Worm (Caenorhabditis elegans) whole organism, L2 larva: Measurements from ENCODE around the gene Y6E2A.10.

Source experiments
- C34F6.9 ChIP-seq: fragments of 150-350 bp; optimal IDR thresholded peaks from 2 replicates; lab custom pipeline; 2014; ENCODE audit warnings: missing biosample characterization, missing genetic modification characterization
- F13H6.1 ChIP-seq: sonication (generic microtip); optimal IDR thresholded peaks from 2 replicates; lab custom pipeline; 2016; ENCODE audit warnings: missing genetic modification characterization, missing compliant biosample characterization
- R02D3.7 ChIP-seq: fragments of 150-350 bp; optimal IDR thresholded peaks from 2 replicates; lab custom pipeline; 2014; ENCODE audit warnings: missing biosample characterization, missing genetic modification characterization
- Y55F3AM.14 ChIP-seq: fragments of 200-800 bp; sonication (Bioruptor generic); optimal IDR thresholded peaks from 2 replicates; lab custom pipeline; 2018; ENCODE audit warnings: mild to moderate bottlenecking, missing genetic modification characterization, missing compliant biosample characterization
- ZK546.5 ChIP-seq: sonication (generic microtip); optimal IDR thresholded peaks from 2 replicates; lab custom pipeline; 2017; ENCODE audit warnings: missing biosample characterization, missing genetic modification characterization
- alr-1 ChIP-seq: fragments of 150-350 bp; optimal IDR thresholded peaks from 2 replicates; lab custom pipeline; 2014; ENCODE audit warnings: missing biosample characterization, missing genetic modification characterization
- aly-2 ChIP-seq: fragments of 150-350 bp; optimal IDR thresholded peaks from 2 replicates; lab custom pipeline; 2014; ENCODE audit warnings: missing biosample characterization, missing genetic modification characterization
- blmp-1 ChIP-seq: sonication (generic microtip); optimal IDR thresholded peaks from 2 replicates; lab custom pipeline; 2017; ENCODE audit warnings: missing genetic modification characterization, mild to moderate bottlenecking, missing compliant biosample characterization, antibody characterized with exemption, moderate library complexity; ENCODE audit not compliant: insufficient read depth
- ceh-16 ChIP-seq: fragments of 150-350 bp; optimal IDR thresholded peaks from 2 replicates; lab custom pipeline; 2014; ENCODE audit warnings: missing biosample characterization, missing genetic modification characterization
- ceh-82 ChIP-seq: fragments of 150-350 bp; optimal IDR thresholded peaks from 2 replicates; lab custom pipeline; 2014; ENCODE audit warnings: missing biosample characterization, missing genetic modification characterization
- crh-2 ChIP-seq: sonication (generic microtip); optimal IDR thresholded peaks from 2 replicates; lab custom pipeline; 2017; ENCODE audit warnings: missing biosample characterization, missing genetic modification characterization
- egl-27 ChIP-seq: sonication (generic microtip); optimal IDR thresholded peaks from 3 replicates; lab custom pipeline; 2017; ENCODE audit warnings: missing biosample characterization, missing genetic modification reagents, missing genetic modification characterization
- elt-1 ChIP-seq: fragments of 150-350 bp; optimal IDR thresholded peaks from 2 replicates; lab custom pipeline; 2014; ENCODE audit warnings: missing biosample characterization, missing genetic modification characterization
- elt-3 ChIP-seq: sonication (generic microtip); optimal IDR thresholded peaks from 2 replicates; lab custom pipeline; 2017; ENCODE audit warnings: missing biosample characterization, missing genetic modification characterization
- fos-1 ChIP-seq: fragments of 150-350 bp; optimal IDR thresholded peaks from 2 replicates; lab custom pipeline; 2014; ENCODE audit warnings: missing biosample characterization, missing genetic modification characterization
- gmeb-1 ChIP-seq: fragments of 150-350 bp; optimal IDR thresholded peaks from 2 replicates; lab custom pipeline; 2014; ENCODE audit warnings: missing biosample characterization, missing genetic modification characterization
- lin-11 ChIP-seq: fragments of 150-350 bp; sonication (generic microtip); optimal IDR thresholded peaks from 2 replicates; lab custom pipeline; 2014; ENCODE audit warnings: missing biosample characterization, missing genetic modification characterization, inconsistent platforms, mixed read lengths
- lin-13 ChIP-seq: fragments of 150-350 bp; optimal IDR thresholded peaks from 2 replicates; lab custom pipeline; 2014; ENCODE audit warnings: missing biosample characterization, missing genetic modification reagents, missing genetic modification characterization
- lin-39 ChIP-seq: fragments of 150-350 bp; optimal IDR thresholded peaks from 2 replicates; lab custom pipeline; 2014; ENCODE audit warnings: missing biosample characterization, missing genetic modification reagents, missing genetic modification characterization
- lsy-2 ChIP-seq, 2 experiments: fragments of 150-350 bp in 1 of 2; sonication (generic microtip) in 1 of 2; optimal IDR thresholded peaks; 2 replicates each; lab custom pipeline; 2014 to 2017; ENCODE audit warnings: missing biosample characterization in 2 of 2, missing genetic modification characterization in 2 of 2
- mbf-1 ChIP-seq: sonication (generic microtip); optimal IDR thresholded peaks from 2 replicates; lab custom pipeline; 2017; ENCODE audit warnings: missing biosample characterization, missing genetic modification characterization
- mdl-1 ChIP-seq, 2 experiments: fragments of 150-350 bp in 1 of 2; sonication (generic microtip) in 1 of 2; optimal IDR thresholded peaks; 2 replicates each; lab custom pipeline; 2017; ENCODE audit warnings: missing biosample characterization in 2 of 2, missing genetic modification characterization in 2 of 2
- nhr-10 ChIP-seq: sonication (generic microtip); optimal IDR thresholded peaks from 2 replicates; lab custom pipeline; 2017; ENCODE audit warnings: missing biosample characterization, missing genetic modification characterization
- nhr-11 ChIP-seq: fragments of 150-350 bp; optimal IDR thresholded peaks from 2 replicates; lab custom pipeline; 2014; ENCODE audit warnings: missing biosample characterization, missing genetic modification characterization
- nhr-12 ChIP-seq: fragments of 150-350 bp; optimal IDR thresholded peaks from 2 replicates; lab custom pipeline; 2014; ENCODE audit warnings: missing biosample characterization, missing genetic modification characterization
- nhr-129 ChIP-seq: fragments of 150-350 bp; optimal IDR thresholded peaks from 2 replicates; lab custom pipeline; 2014; ENCODE audit warnings: missing biosample characterization, missing genetic modification characterization
- nhr-21 ChIP-seq: fragments of 150-350 bp; optimal IDR thresholded peaks from 2 replicates; lab custom pipeline; 2014; ENCODE audit warnings: missing biosample characterization, missing genetic modification characterization
- nhr-23 ChIP-seq: fragments of 150-350 bp; optimal IDR thresholded peaks from 2 replicates; lab custom pipeline; 2014; ENCODE audit warnings: missing biosample characterization, missing genetic modification reagents, missing genetic modification characterization
- nhr-237 ChIP-seq: fragments of 150-350 bp; optimal IDR thresholded peaks from 2 replicates; lab custom pipeline; 2014; ENCODE audit warnings: missing biosample characterization, missing genetic modification characterization
- nhr-25 ChIP-seq: fragments of 150-350 bp; sonication (generic microtip); optimal IDR thresholded peaks from 3 replicates; lab custom pipeline; 2014; ENCODE audit warnings: missing biosample characterization, missing genetic modification characterization
- peb-1 ChIP-seq: fragments of 150-350 bp; optimal IDR thresholded peaks from 2 replicates; lab custom pipeline; 2014; ENCODE audit warnings: missing biosample characterization, missing genetic modification characterization
- sem-4 ChIP-seq: fragments of 150-350 bp; optimal IDR thresholded peaks from 2 replicates; lab custom pipeline; 2014; ENCODE audit warnings: missing biosample characterization, missing genetic modification reagents, missing genetic modification characterization
- skn-1 ChIP-seq: sonication (generic microtip); optimal IDR thresholded peaks from 2 replicates; lab custom pipeline; 2017; ENCODE audit warnings: missing biosample characterization, missing genetic modification characterization
- sma-9 ChIP-seq, 2 experiments: fragments of 150-350 bp in 1 of 2; sonication (generic microtip) in 1 of 2; optimal IDR thresholded peaks; 2 replicates each; lab custom pipeline; 2014 to 2016; ENCODE audit warnings: missing genetic modification characterization in 2 of 2, mild to moderate bottlenecking in 1 of 2, missing biosample characterization in 1 of 2, missing compliant biosample characterization in 1 of 2, missing genetic modification reagents in 1 of 2, moderate library complexity in 1 of 2
- snpc-4 ChIP-seq: fragments of 150-350 bp; optimal IDR thresholded peaks from 2 replicates; lab custom pipeline; 2014; ENCODE audit warnings: missing biosample characterization, missing genetic modification characterization
- unc-55 ChIP-seq: fragments of 150-350 bp; sonication (generic microtip); optimal IDR thresholded peaks from 3 replicates; lab custom pipeline; 2014; ENCODE audit warnings: missing biosample characterization, missing genetic modification reagents, missing genetic modification characterization
- unc-62 ChIP-seq: fragments of 150-350 bp; optimal IDR thresholded peaks from 2 replicates; lab custom pipeline; 2014; ENCODE audit warnings: missing biosample characterization, missing genetic modification reagents, missing genetic modification characterization
- zag-1 ChIP-seq: fragments of 150-350 bp; optimal IDR thresholded peaks from 2 replicates; lab custom pipeline; 2014; ENCODE audit warnings: missing biosample characterization, missing genetic modification characterization
- ztf-1 ChIP-seq: fragments of 200-800 bp; sonication (Bioruptor generic); conservative IDR thresholded peaks from 2 replicates; pipeline ENCODE4 v1.3.6; 2022; ENCODE audit warnings: missing genetic modification characterization, missing compliant biosample characterization
- ztf-11 ChIP-seq: sonication (generic microtip); optimal IDR thresholded peaks from 2 replicates; lab custom pipeline; 2017; ENCODE audit warnings: missing biosample characterization, missing genetic modification characterization
- ztf-4 ChIP-seq: fragments of 150-350 bp; optimal IDR thresholded peaks from 2 replicates; lab custom pipeline; 2014; ENCODE audit warnings: missing biosample characterization, missing genetic modification characterization

Y6E2A.10 gene

ce11 chrV:15773941-15774340, 43.6 kb upstream of the Y6E2A.10 start:
- TF ChIP-seq elt-3 (tag; lab: Kevin White, UChicago) (no peak), C34F6.9 (tag; lab: Kevin White, UChicago) (no peak), egl-27 (no peak), mdl-1 (tag; optimal IDR thresholded peaks at IDR 0.05; lab: Kevin White, UChicago) (peak in 1 of 2 experiments; percentile 1), lsy-2 (tag; optimal IDR thresholded peaks at IDR 0.05; lab: Kevin White, UChicago) (no peak), ceh-82 (tag; lab: Kevin White, UChicago) (no peak), sma-9 (GFP tag; optimal IDR thresholded peaks at IDR 0.05; lab: Kevin White, UChicago) (peak; percentile 29), sma-9 (tag; optimal IDR thresholded peaks at IDR 0.05; lab: Kevin White, UChicago) (no peak), elt-1 (no peak), gmeb-1 (no peak), Y55F3AM.14 (GFP tag; lab: Kevin White, UChicago) (no peak), alr-1 (tag; lab: Kevin White, UChicago) (no peak), nhr-129 (tag; lab: Kevin White, UChicago) (no peak), ceh-16 (tag; lab: Kevin White, UChicago) (no peak), blmp-1 (tag; lab: Kevin White, UChicago) (no peak), ZK546.5 (tag; lab: Kevin White, UChicago) (no peak), crh-2 (tag; lab: Kevin White, UChicago) (no peak)

- TF ChIP-seq ztf-11 (tag; lab: Kevin White, UChicago) (no peak), aly-2 (no peak), mbf-1 (tag; lab: Kevin White, UChicago) (no peak), lin-13 (no peak), sem-4 (tag; lab: Kevin White, UChicago) (no peak), nhr-237 (tag; lab: Kevin White, UChicago) (no peak), lsy-2 (tag; optimal IDR thresholded peaks at IDR 0.05; lab: Kevin White, UChicago) (no peak), egl-27 (no peak), C34F6.9 (tag; lab: Kevin White, UChicago) (no peak), lin-11 (tag; lab: Kevin White, UChicago) (no peak), nhr-10 (tag; lab: Kevin White, UChicago) (no peak), snpc-4 (tag; lab: Kevin White, UChicago) (no peak), zag-1 (tag; lab: Kevin White, UChicago) (no peak), lin-39 (tag; lab: Kevin White, UChicago) (no peak)
Measured at ce11 chrV:15773141-15773540, 42.8 kb upstream of the Y6E2A.10 start, which contains the start of gene nhr-60. Gene nhr-60 (minus strand): TSS chrV:15773241.

DNA sequence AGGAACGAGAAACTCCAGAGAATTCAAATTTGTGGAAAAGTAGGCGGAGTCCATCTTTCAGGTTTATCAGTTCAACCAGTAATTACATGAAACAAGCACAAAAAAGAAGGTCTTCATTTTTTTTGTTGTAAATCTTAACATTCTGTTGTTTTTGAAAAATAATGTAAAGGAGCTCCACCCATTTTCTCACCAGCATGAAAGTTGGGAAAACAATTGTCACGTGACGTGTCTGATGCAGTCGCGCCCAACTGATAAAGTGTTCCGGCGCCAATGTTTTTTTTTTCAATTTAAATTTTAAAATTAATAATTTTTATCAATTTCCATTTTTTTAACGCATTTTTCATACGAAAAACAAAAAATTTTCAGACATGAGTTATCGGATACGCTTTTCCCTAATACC, 38.7 kb upstream of the Y6E2A.10 start, which contains the start of gene F57A10.4:
F57A10.4 (plus strand) TSS at position 367 of the 400 bp plus-strand sequence.
- no peak for TF ChIP-seq skn-1 (tag; lab: Kevin White, UChicago)
- TF ChIP-seq nhr-23 (tag; lab: Kevin White, UChicago) = no peak
- TF ChIP-seq unc-55 (GFP tag; lab: Kevin White, UChicago) = no peak
- no peak for TF ChIP-seq zag-1 (tag; lab: Kevin White, UChicago)
- TF ChIP-seq ztf-11 (tag; lab: Kevin White, UChicago) = no peak
- TF ChIP-seq ztf-1 (GFP tag; lab: Robert Waterston, UW) = no peak
- TF ChIP-seq ztf-4 (tag; lab: Kevin White, UChicago) = no peak
- no peak for TF ChIP-seq nhr-12 (tag; lab: Kevin White, UChicago)
- TF ChIP-seq lsy-2 (tag; optimal IDR thresholded peaks at IDR 0.05; lab: Kevin White, UChicago) = no peak
- no peak for TF ChIP-seq lin-13
- no peak for TF ChIP-seq fos-1 (tag; lab: Kevin White, UChicago)

DNA sequence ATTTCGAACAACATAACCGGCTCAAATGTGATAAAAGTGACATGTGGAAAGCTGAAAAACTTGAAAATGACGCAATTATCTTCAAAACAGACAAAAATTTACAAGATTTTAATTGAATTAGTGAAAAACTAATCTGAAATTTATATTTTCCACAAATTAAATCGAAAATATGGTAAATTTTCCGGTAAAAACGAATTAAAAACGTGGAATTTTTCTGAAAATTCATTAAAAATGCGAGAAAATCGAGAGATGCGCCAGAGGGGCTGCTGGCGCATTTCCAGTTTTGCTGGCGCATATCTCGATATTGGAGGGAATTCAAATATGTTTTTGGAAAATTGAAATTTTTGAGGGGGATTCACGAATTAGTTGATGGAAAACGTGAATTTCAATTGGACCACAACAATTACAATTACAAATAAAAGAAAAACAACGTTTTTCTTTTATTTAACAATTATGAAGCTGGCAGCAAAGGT, 35.8 kb upstream of the Y6E2A.10 start, which contains the start of the genes haf-3 and F57A10.2:
haf-3 (minus strand) TSS at position 51 of the 473 bp plus-strand sequence.
F57A10.2 (plus strand) TSS at position 454 of the 473 bp plus-strand sequence.
- peak; percentile 87 for TF ChIP-seq nhr-21 (tag; lab: Kevin White, UChicago)
- TF ChIP-seq mbf-1 (tag; lab: Kevin White, UChicago) = no peak
- TF ChIP-seq ZK546.5 (tag; lab: Kevin White, UChicago) = no peak
- TF ChIP-seq ztf-1 (GFP tag; lab: Robert Waterston, UW) = no peak
- TF ChIP-seq F13H6.1 (tag; lab: Kevin White, UChicago) = peak; percentile 91
- peak in 1 of 2 experiments; percentile 19 for TF ChIP-seq mdl-1 (tag; optimal IDR thresholded peaks at IDR 0.05; lab: Kevin White, UChicago)
- peak; percentile 72 for TF ChIP-seq R02D3.7 (tag; lab: Kevin White, UChicago)
- TF ChIP-seq unc-62 = peak; percentile 33
- TF ChIP-seq lin-13 = peak; percentile 92
- TF ChIP-seq elt-1 = no peak
- TF ChIP-seq nhr-25 (tag; lab: Kevin White, UChicago) = peak; percentile 92
- TF ChIP-seq ztf-11 (tag; lab: Kevin White, UChicago) = no peak
- TF ChIP-seq sma-9 (GFP tag; optimal IDR thresholded peaks at IDR 0.05; lab: Kevin White, UChicago) = peak; percentile 95
- TF ChIP-seq sma-9 (tag; optimal IDR thresholded peaks at IDR 0.05; lab: Kevin White, UChicago) = no peak
- peak; percentile 99 for TF ChIP-seq gmeb-1
- peak; percentile 96 for TF ChIP-seq C34F6.9 (tag; lab: Kevin White, UChicago)
- TF ChIP-seq lin-11 (tag; lab: Kevin White, UChicago) = peak; percentile 64
- TF ChIP-seq nhr-11 (tag; lab: Kevin White, UChicago) = no peak
- peak; percentile 92 for TF ChIP-seq egl-27
- no peak for TF ChIP-seq elt-3 (tag; lab: Kevin White, UChicago)
- TF ChIP-seq unc-55 (GFP tag; lab: Kevin White, UChicago) = peak; percentile 94
- TF ChIP-seq nhr-23 (tag; lab: Kevin White, UChicago) = no peak
- peak; percentile 80 for TF ChIP-seq nhr-237 (tag; lab: Kevin White, UChicago)
- peak; percentile 84 for TF ChIP-seq ztf-4 (tag; lab: Kevin White, UChicago)
- TF ChIP-seq skn-1 (tag; lab: Kevin White, UChicago) = no peak
- TF ChIP-seq sem-4 (tag; lab: Kevin White, UChicago) = peak; percentile 83
- peak; percentile 78 for TF ChIP-seq nhr-129 (tag; lab: Kevin White, UChicago)
- no peak for TF ChIP-seq lin-39 (tag; lab: Kevin White, UChicago)
- TF ChIP-seq nhr-10 (tag; lab: Kevin White, UChicago) = peak; percentile 81
- TF ChIP-seq aly-2 = no peak
- TF ChIP-seq zag-1 (tag; lab: Kevin White, UChicago) = peak; percentile 67
- no peak for TF ChIP-seq peb-1 (tag; lab: Kevin White, UChicago)
